Worm (Caenorhabditis elegans) whole organism, midembryonic: Measurements from ENCODE around the gene clec-9.

Source experiments
- T22C8.4 ChIP-seq: fragments of 200-800 bp; sonication (Bioruptor generic); IDR thresholded peaks from 2 replicates; pipeline ENCODE4 v1.3.6; 2022; ENCODE audit warnings: missing genetic modification characterization, missing compliant biosample characterization
- cog-1 ChIP-seq: sonication (generic microtip); optimal IDR thresholded peaks from 2 replicates; lab custom pipeline; 2016; ENCODE audit warnings: missing genetic modification characterization, missing compliant biosample characterization
- flt-1 ChIP-seq: fragments of 200-800 bp; sonication (Bioruptor generic); IDR thresholded peaks from 2 replicates; pipeline ENCODE4 v1.3.6; 2022; ENCODE audit warnings: missing genetic modification characterization, missing compliant biosample characterization
- klf-2 ChIP-seq: fragments of 200-800 bp; sonication (Bioruptor generic); conservative IDR thresholded peaks from 2 replicates; pipeline ENCODE4 v1.3.6; 2022; ENCODE audit warnings: missing genetic modification reagents, missing genetic modification characterization, missing compliant biosample characterization
- med-1 ChIP-seq: sonication (generic microtip); optimal IDR thresholded peaks from 2 replicates; lab custom pipeline; 2017; ENCODE audit warnings: missing genetic modification characterization, mild to moderate bottlenecking, missing compliant biosample characterization, antibody characterized with exemption, missing genetic modification reagents; ENCODE audit not compliant: insufficient read depth
- ref-1 ChIP-seq: fragments of 200-800 bp; sonication (Bioruptor generic); conservative IDR thresholded peaks from 2 replicates; pipeline ENCODE4 v1.3.6; 2022; ENCODE audit warnings: missing genetic modification reagents, missing genetic modification characterization, missing compliant biosample characterization
- tab-1 ChIP-seq: fragments of 200-800 bp; sonication (Bioruptor generic); IDR thresholded peaks from 2 replicates; pipeline ENCODE4 v1.3.6; 2022; ENCODE audit warnings: missing genetic modification characterization, missing compliant biosample characterization
- ztf-23 ChIP-seq: fragments of 200-800 bp; sonication (Bioruptor generic); IDR thresholded peaks from 2 replicates; pipeline ENCODE4 v1.3.6; 2022; ENCODE audit warnings: missing genetic modification reagents, missing genetic modification characterization, missing compliant biosample characterization

DNA sequence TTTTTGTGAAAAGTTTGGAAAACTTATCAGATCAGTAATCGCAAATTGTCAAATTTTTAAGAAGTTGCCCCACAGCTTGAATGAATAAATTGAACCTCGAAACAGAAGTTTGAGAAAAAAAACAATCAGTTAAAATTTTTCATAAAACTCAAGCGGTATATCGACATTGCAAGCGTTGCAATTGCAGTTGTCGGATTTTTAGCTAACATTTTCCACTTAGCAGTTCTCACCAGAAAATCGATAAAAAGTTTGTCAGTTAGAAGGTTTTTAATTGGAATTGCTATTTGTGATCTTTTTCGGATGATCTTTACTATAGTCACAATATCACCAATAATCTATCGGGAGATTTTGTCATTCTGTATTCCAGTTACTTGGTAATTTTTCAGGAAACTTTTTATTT lies 20.7 kb downstream of the clec-9 start, which contains the start of gene srw-43:
- TF ChIP-seq flt-1 (GFP tag; lab: Robert Waterston, UW) (no peak), T22C8.4 (no peak), klf-2 (GFP tag; lab: Robert Waterston, UW) (no peak), tab-1 (GFP tag; lab: Robert Waterston, UW) (no peak), med-1 (GFP tag; lab: Kevin White, UChicago) (no peak), cog-1 (no peak), ref-1 (GFP tag; lab: Robert Waterston, UW) (no peak), ztf-23 (GFP tag; lab: Robert Waterston, UW) (no peak)
